Worm (Caenorhabditis elegans) whole organism, L2 larva: Measurements from ENCODE around the gene Y6E2A.5.
"Not testable (repeated sequence)": the region's sequence is repeated elsewhere in the genome, so short reads cannot be mapped to it uniquely, and the experiment has no call there.

Source experiments
- C34F6.9 ChIP-seq: fragments of 150-350 bp; optimal IDR thresholded peaks from 2 replicates; lab custom pipeline; 2014; ENCODE audit warnings: missing biosample characterization, missing genetic modification characterization
- F13H6.1 ChIP-seq: sonication (generic microtip); optimal IDR thresholded peaks from 2 replicates; lab custom pipeline; 2016; ENCODE audit warnings: missing genetic modification characterization, missing compliant biosample characterization
- R02D3.7 ChIP-seq: fragments of 150-350 bp; optimal IDR thresholded peaks from 2 replicates; lab custom pipeline; 2014; ENCODE audit warnings: missing biosample characterization, missing genetic modification characterization
- Y55F3AM.14 ChIP-seq: fragments of 200-800 bp; sonication (Bioruptor generic); optimal IDR thresholded peaks from 2 replicates; lab custom pipeline; 2018; ENCODE audit warnings: mild to moderate bottlenecking, missing genetic modification characterization, missing compliant biosample characterization
- ZK546.5 ChIP-seq: sonication (generic microtip); optimal IDR thresholded peaks from 2 replicates; lab custom pipeline; 2017; ENCODE audit warnings: missing biosample characterization, missing genetic modification characterization
- alr-1 ChIP-seq: fragments of 150-350 bp; optimal IDR thresholded peaks from 2 replicates; lab custom pipeline; 2014; ENCODE audit warnings: missing biosample characterization, missing genetic modification characterization
- aly-2 ChIP-seq: fragments of 150-350 bp; optimal IDR thresholded peaks from 2 replicates; lab custom pipeline; 2014; ENCODE audit warnings: missing biosample characterization, missing genetic modification characterization
- blmp-1 ChIP-seq: sonication (generic microtip); optimal IDR thresholded peaks from 2 replicates; lab custom pipeline; 2017; ENCODE audit warnings: missing genetic modification characterization, mild to moderate bottlenecking, missing compliant biosample characterization, antibody characterized with exemption, moderate library complexity; ENCODE audit not compliant: insufficient read depth
- ceh-16 ChIP-seq: fragments of 150-350 bp; optimal IDR thresholded peaks from 2 replicates; lab custom pipeline; 2014; ENCODE audit warnings: missing biosample characterization, missing genetic modification characterization
- ceh-82 ChIP-seq: fragments of 150-350 bp; optimal IDR thresholded peaks from 2 replicates; lab custom pipeline; 2014; ENCODE audit warnings: missing biosample characterization, missing genetic modification characterization
- crh-2 ChIP-seq: sonication (generic microtip); optimal IDR thresholded peaks from 2 replicates; lab custom pipeline; 2017; ENCODE audit warnings: missing biosample characterization, missing genetic modification characterization
- dmd-4 ChIP-seq: sonication (generic microtip); optimal IDR thresholded peaks from 2 replicates; lab custom pipeline; 2017; ENCODE audit warnings: missing biosample characterization, missing genetic modification characterization
- egl-27 ChIP-seq: sonication (generic microtip); optimal IDR thresholded peaks from 3 replicates; lab custom pipeline; 2017; ENCODE audit warnings: missing biosample characterization, missing genetic modification reagents, missing genetic modification characterization
- elt-1 ChIP-seq: fragments of 150-350 bp; optimal IDR thresholded peaks from 2 replicates; lab custom pipeline; 2014; ENCODE audit warnings: missing biosample characterization, missing genetic modification characterization
- elt-3 ChIP-seq: sonication (generic microtip); optimal IDR thresholded peaks from 2 replicates; lab custom pipeline; 2017; ENCODE audit warnings: missing biosample characterization, missing genetic modification characterization
- gmeb-1 ChIP-seq: fragments of 150-350 bp; optimal IDR thresholded peaks from 2 replicates; lab custom pipeline; 2014; ENCODE audit warnings: missing biosample characterization, missing genetic modification characterization
- lsy-2 ChIP-seq, 2 experiments: fragments of 150-350 bp in 1 of 2; sonication (generic microtip) in 1 of 2; optimal IDR thresholded peaks; 2 replicates each; lab custom pipeline; 2014 to 2017; ENCODE audit warnings: missing biosample characterization in 2 of 2, missing genetic modification characterization in 2 of 2
- mbf-1 ChIP-seq: sonication (generic microtip); optimal IDR thresholded peaks from 2 replicates; lab custom pipeline; 2017; ENCODE audit warnings: missing biosample characterization, missing genetic modification characterization
- nhr-12 ChIP-seq: fragments of 150-350 bp; optimal IDR thresholded peaks from 2 replicates; lab custom pipeline; 2014; ENCODE audit warnings: missing biosample characterization, missing genetic modification characterization
- nhr-23 ChIP-seq: fragments of 150-350 bp; optimal IDR thresholded peaks from 2 replicates; lab custom pipeline; 2014; ENCODE audit warnings: missing biosample characterization, missing genetic modification reagents, missing genetic modification characterization
- nhr-6 ChIP-seq: fragments of 150-350 bp; optimal IDR thresholded peaks from 2 replicates; lab custom pipeline; 2014; ENCODE audit warnings: missing biosample characterization, missing genetic modification characterization
- nhr-77 ChIP-seq: fragments of 150-350 bp; optimal IDR thresholded peaks from 2 replicates; lab custom pipeline; 2014; ENCODE audit warnings: missing biosample characterization, missing genetic modification characterization
- peb-1 ChIP-seq: fragments of 150-350 bp; optimal IDR thresholded peaks from 2 replicates; lab custom pipeline; 2014; ENCODE audit warnings: missing biosample characterization, missing genetic modification characterization
- sma-3 ChIP-seq: sonication (generic microtip); optimal IDR thresholded peaks from 2 replicates; lab custom pipeline; 2016; ENCODE audit warnings: missing genetic modification reagents, missing genetic modification characterization, missing compliant biosample characterization
- sma-9 ChIP-seq, 2 experiments: fragments of 150-350 bp in 1 of 2; sonication (generic microtip) in 1 of 2; optimal IDR thresholded peaks; 2 replicates each; lab custom pipeline; 2014 to 2016; ENCODE audit warnings: missing genetic modification characterization in 2 of 2, mild to moderate bottlenecking in 1 of 2, missing biosample characterization in 1 of 2, missing compliant biosample characterization in 1 of 2, missing genetic modification reagents in 1 of 2, moderate library complexity in 1 of 2
- snpc-4 ChIP-seq: fragments of 150-350 bp; optimal IDR thresholded peaks from 2 replicates; lab custom pipeline; 2014; ENCODE audit warnings: missing biosample characterization, missing genetic modification characterization
- unc-39 ChIP-seq: fragments of 150-350 bp; optimal IDR thresholded peaks from 2 replicates; lab custom pipeline; 2014; ENCODE audit warnings: missing biosample characterization, missing genetic modification characterization
- unc-55 ChIP-seq: fragments of 150-350 bp; sonication (generic microtip); optimal IDR thresholded peaks from 3 replicates; lab custom pipeline; 2014; ENCODE audit warnings: missing biosample characterization, missing genetic modification reagents, missing genetic modification characterization
- unc-62 ChIP-seq: fragments of 150-350 bp; optimal IDR thresholded peaks from 2 replicates; lab custom pipeline; 2014; ENCODE audit warnings: missing biosample characterization, missing genetic modification reagents, missing genetic modification characterization
- zag-1 ChIP-seq: fragments of 150-350 bp; optimal IDR thresholded peaks from 2 replicates; lab custom pipeline; 2014; ENCODE audit warnings: missing biosample characterization, missing genetic modification characterization
- ztf-11 ChIP-seq: sonication (generic microtip); optimal IDR thresholded peaks from 2 replicates; lab custom pipeline; 2017; ENCODE audit warnings: missing biosample characterization, missing genetic modification characterization
- ztf-4 ChIP-seq: fragments of 150-350 bp; optimal IDR thresholded peaks from 2 replicates; lab custom pipeline; 2014; ENCODE audit warnings: missing biosample characterization, missing genetic modification characterization

The Y6E2A.5 gene

DNA sequence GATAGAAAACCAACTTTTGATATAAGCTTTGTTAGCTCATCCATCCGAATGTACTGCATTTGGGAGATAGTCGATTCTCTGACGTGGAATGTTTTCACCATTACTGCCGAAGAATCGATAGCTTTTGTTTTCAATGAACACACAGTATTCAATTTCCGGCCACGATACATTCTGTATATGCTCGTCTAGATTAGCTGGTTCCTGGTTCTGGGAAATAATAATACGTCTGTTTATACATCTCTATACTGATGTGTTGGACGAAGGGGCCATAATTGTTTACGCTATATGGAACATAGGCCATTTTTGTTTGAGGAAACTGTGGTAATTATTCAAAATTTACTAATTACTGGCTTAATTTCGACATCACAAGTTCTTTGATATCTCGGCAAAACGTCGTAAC, 31.7 kb upstream of the Y6E2A.5 start, which contains the start of gene str-6:
str-6 (minus strand) TSS at position 101 of the 400 bp plus-strand sequence.
- TF ChIP-seq mbf-1 (tag; lab: Kevin White, UChicago) (no peak), Y55F3AM.14 (no peak), ztf-11 (tag; lab: Kevin White, UChicago) (no peak), nhr-77 (no peak), peb-1 (tag; lab: Kevin White, UChicago) (no peak), crh-2 (no peak), ceh-82 (no peak), snpc-4 (tag; lab: Kevin White, UChicago) (no peak), R02D3.7 (tag; lab: Kevin White, UChicago) (no peak), unc-55 (GFP tag; lab: Kevin White, UChicago) (no peak), nhr-12 (no peak), elt-1 (tag; lab: Kevin White, UChicago) (no peak), alr-1 (tag; lab: Kevin White, UChicago) (no peak), gmeb-1 (tag; lab: Kevin White, UChicago) (no peak), C34F6.9 (tag; lab: Kevin White, UChicago) (no peak), unc-39 (no peak), ZK546.5 (no peak), ceh-16 (tag; lab: Kevin White, UChicago) (no peak)

DNA sequence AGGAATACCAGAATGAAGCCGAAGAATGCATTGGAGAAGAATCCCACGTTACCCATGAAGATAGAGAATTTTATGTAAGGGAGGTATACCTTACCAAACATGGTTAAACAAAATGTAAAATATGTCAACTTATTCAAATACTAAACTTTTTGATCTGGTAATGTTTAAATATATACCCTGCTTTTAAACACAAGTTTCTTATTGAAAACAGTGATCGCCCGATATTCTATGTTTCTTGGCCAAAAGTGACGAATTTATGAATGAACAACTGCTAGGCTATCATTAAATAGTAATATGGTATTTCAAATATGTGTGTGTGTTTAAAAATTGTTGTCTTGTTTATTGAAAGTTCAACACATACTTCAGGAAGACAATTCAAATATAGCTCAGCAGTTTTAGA, 29.9 kb upstream of the Y6E2A.5 start, which contains the start of gene T23D5.8:
T23D5.8 (minus strand) TSS at position 101 of the 400 bp plus-strand sequence.
- TF ChIP-seq egl-27 (tag; lab: Kevin White, UChicago); lsy-2 (tag; optimal IDR thresholded peaks at IDR 0.05; lab: Kevin White, UChicago); R02D3.7 (tag; lab: Kevin White, UChicago): not testable (repeated sequence)

ce11 chrV:15744366-15744765, 25.9 kb upstream of the Y6E2A.5 start, which contains the start of gene str-19:
Gene str-19 (minus strand): TSS chrV:15744466.
- TF ChIP-seq F13H6.1 (tag; lab: Kevin White, UChicago); mbf-1 (tag; lab: Kevin White, UChicago); Y55F3AM.14: not testable (repeated sequence)

DNA sequence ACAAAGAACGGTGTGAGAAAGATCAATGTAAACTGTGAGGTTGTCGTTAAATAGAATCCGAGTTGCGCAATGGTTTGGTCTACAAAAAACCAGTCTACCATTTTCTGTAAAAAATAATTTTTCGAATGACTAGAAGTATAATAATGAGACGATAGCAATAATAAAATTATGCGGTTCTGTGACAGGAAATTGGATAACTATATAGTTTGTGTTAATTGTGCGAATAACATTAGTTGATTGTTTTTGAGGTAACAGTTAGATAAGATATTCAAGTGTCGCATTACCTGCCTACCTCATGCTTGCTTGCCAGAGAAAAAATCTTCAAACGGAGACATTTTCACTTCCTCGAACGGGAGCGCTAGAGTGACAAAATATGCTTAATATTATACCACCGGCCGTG, 23.4 kb upstream of the Y6E2A.5 start, which contains the start of gene str-18:
str-18 (minus strand) TSS at position 101 of the 400 bp plus-strand sequence.
- TF ChIP-seq zag-1 (tag; lab: Kevin White, UChicago) (no peak), unc-62 (no peak), egl-27 (tag; lab: Kevin White, UChicago) (no peak), gmeb-1 (tag; lab: Kevin White, UChicago) (no peak), nhr-6 (tag; lab: Kevin White, UChicago) (no peak), sma-9 (GFP tag; optimal IDR thresholded peaks at IDR 0.05; lab: Kevin White, UChicago) (no peak), sma-9 (tag; optimal IDR thresholded peaks at IDR 0.05; lab: Kevin White, UChicago) (no peak), ztf-4 (tag; lab: Kevin White, UChicago) (no peak), mbf-1 (tag; lab: Kevin White, UChicago) (no peak), sma-3 (no peak), blmp-1 (tag; lab: Kevin White, UChicago) (no peak), crh-2 (no peak), nhr-12 (no peak), snpc-4 (tag; lab: Kevin White, UChicago) (no peak), ceh-16 (tag; lab: Kevin White, UChicago) (no peak), ceh-82 (no peak), dmd-4 (tag; lab: Kevin White, UChicago) (no peak)

- TF ChIP-seq sma-9 (GFP tag; optimal IDR thresholded peaks at IDR 0.05; lab: Kevin White, UChicago) (no peak), sma-9 (tag; optimal IDR thresholded peaks at IDR 0.05; lab: Kevin White, UChicago) (no peak), zag-1 (tag; lab: Kevin White, UChicago) (no peak), egl-27 (tag; lab: Kevin White, UChicago) (no peak), nhr-23 (tag; lab: Kevin White, UChicago) (no peak), elt-3 (no peak), aly-2 (tag; lab: Kevin White, UChicago) (no peak), gmeb-1 (tag; lab: Kevin White, UChicago) (no peak)
Measured at ce11 chrV:15735720-15736119, 17.3 kb upstream of the Y6E2A.5 start, which contains the start of gene str-27. Gene str-27 (minus strand): TSS chrV:15735820.
